Worm (Caenorhabditis elegans) whole organism, L2 larva: ENCODE measurements around the gene spin-1.
"Not testable (repeated sequence)": the region's sequence is repeated elsewhere in the genome, so short reads cannot be mapped to it uniquely, and the experiment has no call there.

Source experiments
- ZK546.5 ChIP-seq: sonication (generic microtip); optimal IDR thresholded peaks from 2 replicates; lab custom pipeline; 2017; ENCODE audit warnings: missing biosample characterization, missing genetic modification characterization
- ama-1 ChIP-seq: fragments of 150-350 bp; optimal IDR thresholded peaks from 2 replicates; lab custom pipeline; 2018; ENCODE audit warnings: inconsistent platforms
- lin-13 ChIP-seq: fragments of 150-350 bp; optimal IDR thresholded peaks from 2 replicates; lab custom pipeline; 2014; ENCODE audit warnings: missing biosample characterization, missing genetic modification reagents, missing genetic modification characterization
- nhr-25 ChIP-seq: fragments of 150-350 bp; sonication (generic microtip); optimal IDR thresholded peaks from 3 replicates; lab custom pipeline; 2014; ENCODE audit warnings: missing biosample characterization, missing genetic modification characterization
- snpc-4 ChIP-seq: fragments of 150-350 bp; optimal IDR thresholded peaks from 2 replicates; lab custom pipeline; 2014; ENCODE audit warnings: missing biosample characterization, missing genetic modification characterization
- unc-62 ChIP-seq: fragments of 150-350 bp; optimal IDR thresholded peaks from 2 replicates; lab custom pipeline; 2014; ENCODE audit warnings: missing biosample characterization, missing genetic modification reagents, missing genetic modification characterization

DNA sequence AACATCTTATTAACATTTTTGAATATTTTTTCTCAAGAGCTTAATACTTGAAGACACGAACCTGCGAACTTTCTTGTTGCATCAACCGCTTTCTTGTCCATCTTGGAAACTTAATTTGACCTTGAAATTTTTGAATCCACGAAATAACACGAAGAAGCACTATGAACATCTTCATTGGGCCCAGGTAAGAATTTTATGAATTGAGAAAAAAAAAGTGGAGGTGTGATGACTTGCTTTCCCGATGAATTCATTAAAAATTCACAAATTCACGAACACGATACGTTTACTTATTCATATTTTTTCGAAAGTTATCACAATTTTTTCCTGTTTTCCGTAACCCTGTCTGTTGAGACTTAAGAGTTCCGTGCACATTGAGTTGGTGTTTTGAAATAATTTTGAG lies 15.9 kb downstream of the spin-1 start, which contains the start of gene C27A7.6:
- not testable (repeated sequence) for TF ChIP-seq ama-1 (lab: Kevin White, UChicago); unc-62 (GFP tag; lab: Kevin White, UChicago); lin-13 (GFP tag; lab: Kevin White, UChicago); snpc-4 (tag; lab: Kevin White, UChicago); nhr-25; ZK546.5
